Fruit fly (Drosophila melanogaster) whole organism, embryonic: ENCODE measurements around the gene Nprl3.

ENCODE experiments used
- Bteb2 ChIP-seq: fragments of 200-800 bp; sonication (Bioruptor generic); optimal IDR thresholded peaks from 2 replicates; lab custom pipeline; 2016; ENCODE audit warnings: missing biosample characterization, missing genetic modification characterization
- CG10209 ChIP-seq: fragments of 200-800 bp; sonication (Bioruptor generic); optimal IDR thresholded peaks from 3 replicates; lab custom pipeline; 2017; ENCODE audit warnings: missing biosample characterization, mild to moderate bottlenecking, missing genetic modification characterization, missing genetic modification reagents
- CG11560 ChIP-seq: fragments of 200-800 bp; sonication (Bioruptor generic); IDR thresholded peaks from 3 replicates; pipeline ENCODE4 v1.3.6; 2022; ENCODE audit warnings: missing biosample characterization, missing genetic modification characterization
- CG12391 ChIP-seq: fragments of 200-800 bp; sonication (Bioruptor generic); optimal IDR thresholded peaks from 3 replicates; lab custom pipeline; 2018; ENCODE audit warnings: missing biosample characterization, mild to moderate bottlenecking, missing genetic modification characterization, moderate library complexity
- CG13624 ChIP-seq: fragments of 200-800 bp; sonication (Bioruptor generic); optimal IDR thresholded peaks from 2 replicates; lab custom pipeline; 2016; ENCODE audit warnings: missing biosample characterization, missing genetic modification characterization
- CG14441 ChIP-seq: fragments of 200-800 bp; sonication (Bioruptor generic); IDR thresholded peaks from 2 replicates; pipeline ENCODE4 v1.3.6; 2022; ENCODE audit warnings: missing biosample characterization, missing genetic modification characterization
- CG15269 ChIP-seq: fragments of 200-800 bp; sonication (Bioruptor generic); optimal IDR thresholded peaks from 2 replicates; lab custom pipeline; 2018; ENCODE audit warnings: missing biosample characterization, mild to moderate bottlenecking, missing genetic modification characterization, moderate library complexity
- CG15514 ChIP-seq: fragments of 200-800 bp; sonication (Bioruptor generic); optimal IDR thresholded peaks from 3 replicates; lab custom pipeline; 2017; ENCODE audit warnings: missing biosample characterization, missing genetic modification characterization, mild to moderate bottlenecking, moderate library complexity, missing genetic modification reagents
- CG16815 ChIP-seq: fragments of 200-800 bp; sonication (Bioruptor generic); optimal IDR thresholded peaks from 3 replicates; lab custom pipeline; 2017; ENCODE audit warnings: missing biosample characterization, mild to moderate bottlenecking, missing genetic modification characterization
- CG17328 ChIP-seq: fragments of 200-800 bp; sonication (Bioruptor generic); IDR thresholded peaks from 2 replicates; pipeline ENCODE4 v1.3.6; 2022; ENCODE audit warnings: missing biosample characterization, missing genetic modification characterization
- CG17361 ChIP-seq: fragments of 200-800 bp; sonication (Bioruptor generic); IDR thresholded peaks from 3 replicates; pipeline ENCODE4 v1.3.6; 2022; ENCODE audit warnings: missing biosample characterization, missing genetic modification characterization
- CG17829 ChIP-seq: fragments of 200-800 bp; optimal IDR thresholded peaks from 2 replicates; lab custom pipeline; 2019; ENCODE audit warnings: missing biosample characterization, mild to moderate bottlenecking, missing genetic modification characterization, moderate library complexity
- CG2678 ChIP-seq: fragments of 200-800 bp; sonication (Bioruptor generic); optimal IDR thresholded peaks from 3 replicates; lab custom pipeline; 2019; ENCODE audit warnings: missing biosample characterization, mild to moderate bottlenecking, missing genetic modification characterization, moderate library complexity
- CG4328 ChIP-seq: fragments of 200-800 bp; sonication (Bioruptor generic); optimal IDR thresholded peaks from 3 replicates; lab custom pipeline; 2017; ENCODE audit warnings: missing biosample characterization, missing genetic modification reagents, missing genetic modification characterization
- CG4360 ChIP-seq: fragments of 200-800 bp; sonication (Bioruptor generic); IDR thresholded peaks from 2 replicates; pipeline ENCODE4 v1.3.6; 2022; ENCODE audit warnings: missing biosample characterization, missing genetic modification characterization
- CG43689 ChIP-seq: fragments of 200-800 bp; sonication (Bioruptor generic); IDR thresholded peaks from 2 replicates; pipeline ENCODE4 v1.3.6; 2022; ENCODE audit warnings: missing biosample characterization, missing genetic modification characterization
- CG4404 ChIP-seq: fragments of 200-800 bp; sonication (Bioruptor generic); IDR thresholded peaks from 2 replicates; pipeline ENCODE4 v1.3.6; 2022; ENCODE audit warnings: missing biosample characterization, missing genetic modification characterization
- CG7357 ChIP-seq: fragments of 200-800 bp; sonication (Bioruptor generic); IDR thresholded peaks from 3 replicates; pipeline ENCODE4 v1.3.6; 2022; ENCODE audit warnings: missing biosample characterization, missing genetic modification characterization
- CG7928 ChIP-seq: fragments of 200-800 bp; sonication (Bioruptor generic); optimal IDR thresholded peaks from 2 replicates; lab custom pipeline; 2017; ENCODE audit warnings: missing biosample characterization, mild to moderate bottlenecking, missing genetic modification characterization
- CG9817 ChIP-seq: fragments of 200-800 bp; sonication (Bioruptor generic); optimal IDR thresholded peaks from 2 replicates; lab custom pipeline; 2018; ENCODE audit warnings: missing biosample characterization, mild to moderate bottlenecking, missing genetic modification characterization, moderate library complexity
- Dad ChIP-seq: fragments of 200-800 bp; sonication (Bioruptor generic); optimal IDR thresholded peaks from 3 replicates; lab custom pipeline; 2016; ENCODE audit warnings: missing biosample characterization, missing genetic modification characterization
- Deaf1 ChIP-seq: fragments of 200-800 bp; optimal IDR thresholded peaks from 3 replicates; lab custom pipeline; 2019; ENCODE audit warnings: missing biosample characterization, mild to moderate bottlenecking, missing genetic modification characterization, moderate library complexity
- Dref ChIP-seq: fragments of 200-800 bp; sonication (Bioruptor generic); IDR thresholded peaks from 2 replicates; pipeline ENCODE4 v1.3.6; 2022; ENCODE audit warnings: missing biosample characterization, missing genetic modification characterization
- Drgx ChIP-seq: fragments of 200-800 bp; sonication (Bioruptor generic); IDR thresholded peaks from 2 replicates; pipeline ENCODE4 v1.3.6; 2022; ENCODE audit warnings: missing biosample characterization, missing genetic modification characterization
- Eip74EF ChIP-seq, 2 experiments: fragments of 200-800 bp in 1 of 2; fragments of >200 bp in 1 of 2; sonication (Bioruptor generic) in 1 of 2; optimal IDR thresholded peaks; 2 replicates each; lab custom pipeline; 2017 to 2019; ENCODE audit warnings: missing biosample characterization in 2 of 2, missing genetic modification characterization in 2 of 2, mild to moderate bottlenecking in 1 of 2, moderate library complexity in 1 of 2
- HLHmδ ChIP-seq: fragments of 200-800 bp; sonication (Bioruptor generic); optimal IDR thresholded peaks from 2 replicates; lab custom pipeline; 2018; ENCODE audit warnings: missing biosample characterization, mild to moderate bottlenecking, missing genetic modification characterization, moderate library complexity
- Hr51 ChIP-seq, 2 experiments: fragments of 200-800 bp; sonication (Bioruptor generic); optimal IDR thresholded peaks; 2 replicates in 1 of 2; 3 replicates in 1 of 2; lab custom pipeline; 2016 to 2018; ENCODE audit warnings: missing biosample characterization in 2 of 2, missing genetic modification characterization in 2 of 2, mild to moderate bottlenecking in 1 of 2, moderate library complexity in 1 of 2
- Kr ChIP-seq: fragments of 200-800 bp; sonication (Bioruptor generic); optimal IDR thresholded peaks from 2 replicates; lab custom pipeline; 2017; ENCODE audit warnings: missing biosample characterization, mild to moderate bottlenecking, missing genetic modification characterization
- Lpt ChIP-seq: fragments of >200 bp; optimal IDR thresholded peaks from 2 replicates; lab custom pipeline; 2018; ENCODE audit warnings: missing biosample characterization, missing genetic modification characterization
- Med ChIP-seq: fragments of 200-800 bp; sonication (Bioruptor generic); peaks from one replicate; lab custom pipeline; 2016; ENCODE audit warnings: missing biosample characterization, missing genetic modification characterization, mild to moderate bottlenecking, inconsistent platforms, moderate library complexity
- Myb ChIP-seq: fragments of 200-800 bp; sonication (Bioruptor generic); optimal IDR thresholded peaks from 2 replicates; lab custom pipeline; 2016; ENCODE audit warnings: missing biosample characterization, missing genetic modification characterization
- Sry-δ ChIP-seq: fragments of 200-800 bp; sonication (Bioruptor generic); optimal IDR thresholded peaks from 2 replicates; lab custom pipeline; 2016; ENCODE audit warnings: missing biosample characterization, missing genetic modification characterization
- ap ChIP-seq: fragments of 200-800 bp; sonication (Bioruptor generic); IDR thresholded peaks from 2 replicates; pipeline ENCODE4 v1.3.6; 2022; ENCODE audit warnings: missing biosample characterization, missing genetic modification characterization
- br ChIP-seq: fragments of >200 bp; optimal IDR thresholded peaks from 2 replicates; lab custom pipeline; 2017
- cato ChIP-seq: fragments of 200-800 bp; sonication (Bioruptor generic); optimal IDR thresholded peaks from 2 replicates; lab custom pipeline; 2016; ENCODE audit warnings: missing biosample characterization, missing genetic modification characterization, borderline replicate concordance
- crc ChIP-seq: fragments of 200-800 bp; sonication (Bioruptor generic); optimal IDR thresholded peaks from 2 replicates; lab custom pipeline; 2016; ENCODE audit warnings: missing biosample characterization, missing genetic modification characterization
- dm ChIP-seq: fragments of 200-800 bp; sonication (Bioruptor generic); optimal IDR thresholded peaks from 3 replicates; lab custom pipeline; 2016; ENCODE audit warnings: missing biosample characterization, missing genetic modification characterization
- dmrt11E ChIP-seq: fragments of 200-800 bp; sonication (Bioruptor generic); optimal IDR thresholded peaks from 3 replicates; lab custom pipeline; 2018; ENCODE audit warnings: missing biosample characterization, mild to moderate bottlenecking, missing genetic modification characterization, moderate library complexity
- fd102C ChIP-seq: fragments of 200-800 bp; sonication (Bioruptor generic); optimal IDR thresholded peaks from 2 replicates; lab custom pipeline; 2018; ENCODE audit warnings: missing biosample characterization, mild to moderate bottlenecking, missing genetic modification characterization, moderate library complexity
- gce ChIP-seq: fragments of 200-800 bp; sonication (Bioruptor generic); IDR thresholded peaks from 3 replicates; pipeline ENCODE4 v1.3.6; 2022; ENCODE audit warnings: missing biosample characterization, missing genetic modification characterization
- grau ChIP-seq: fragments of 200-800 bp; optimal IDR thresholded peaks from 3 replicates; lab custom pipeline; 2019; ENCODE audit warnings: missing biosample characterization, mild to moderate bottlenecking, missing genetic modification characterization, moderate library complexity
- gt ChIP-seq: fragments of 200-800 bp; sonication (Bioruptor generic); IDR thresholded peaks from 2 replicates; pipeline ENCODE4 v1.3.6; 2022; ENCODE audit warnings: missing biosample characterization, missing genetic modification characterization
- hb ChIP-seq: fragments of 200-800 bp; sonication (Bioruptor generic); IDR thresholded peaks from 3 replicates; pipeline ENCODE4 v1.3.6; 2022; ENCODE audit warnings: missing biosample characterization, missing genetic modification characterization; ENCODE audit not compliant: partially characterized antibody
- hbn ChIP-seq: fragments of 200-800 bp; sonication (Bioruptor generic); IDR thresholded peaks from 2 replicates; pipeline ENCODE4 v1.3.6; 2022; ENCODE audit warnings: missing biosample characterization, missing genetic modification characterization; ENCODE audit not compliant: partially characterized antibody
- lov ChIP-seq, 2 experiments: fragments of 200-800 bp in 1 of 2; fragments of >200 bp in 1 of 2; sonication (Bioruptor generic) in 1 of 2; IDR thresholded peaks in 1 of 2; optimal IDR thresholded peaks in 1 of 2; 2 replicates in 1 of 2; 3 replicates in 1 of 2; pipeline versions ENCODE4 v1.3.6 to Lab custom; 2017 to 2022; ENCODE audit warnings: missing biosample characterization in 1 of 2, missing genetic modification characterization in 1 of 2
- otp ChIP-seq: fragments of 200-800 bp; sonication (Bioruptor generic); IDR thresholded peaks from 3 replicates; pipeline ENCODE4, ENCODE4 v1.3.6; 2022; ENCODE audit warnings: missing biosample characterization, missing genetic modification characterization
- row ChIP-seq: fragments of 200-800 bp; sonication (Bioruptor generic); IDR thresholded peaks from 3 replicates; pipeline ENCODE4 v1.3.6; 2022; ENCODE audit warnings: missing biosample characterization, missing genetic modification characterization
- run ChIP-seq: fragments of 200-800 bp; sonication (Bioruptor generic); optimal IDR thresholded peaks from 3 replicates; lab custom pipeline; 2018; ENCODE audit warnings: missing biosample characterization, mild to moderate bottlenecking, missing genetic modification characterization
- slou ChIP-seq: fragments of 200-800 bp; sonication (Bioruptor generic); optimal IDR thresholded peaks from 3 replicates; lab custom pipeline; 2016; ENCODE audit warnings: missing biosample characterization, missing genetic modification characterization
- vnd ChIP-seq: fragments of 200-800 bp; sonication (Bioruptor generic); IDR thresholded peaks from 3 replicates; pipeline ENCODE4 v1.3.6; 2022; ENCODE audit warnings: missing biosample characterization, missing genetic modification characterization; ENCODE audit not compliant: partially characterized antibody

Nprl3 gene

dm6 chr3L:14004963-14005458, 3.3 kb upstream of the Nprl3 start (continued):
- peak; percentile 91 for TF ChIP-seq cato (GFP tag; lab: Kevin White, UChicago)
- peak; percentile 74 for TF ChIP-seq CG4404
- TF ChIP-seq Bteb2 (GFP tag; lab: Kevin White, UChicago): peak; percentile 92
- TF ChIP-seq dmrt11E (tag; lab: Kevin White, UChicago): peak; percentile 67
- TF ChIP-seq CG4360: peak; percentile 91
- TF ChIP-seq CG15514: peak; percentile 91
- peak; percentile 97 for TF ChIP-seq CG13624 (GFP tag; lab: Kevin White, UChicago)
- TF ChIP-seq CG43689 (GFP tag; lab: Robert Waterston, UW): peak; percentile 92
- TF ChIP-seq CG7928: peak; percentile 72
- TF ChIP-seq Lpt (GFP tag; lab: Kevin White, UChicago): no peak
- peak; percentile 86 for TF ChIP-seq Myb (GFP tag; lab: Kevin White, UChicago)
- TF ChIP-seq Eip74EF (GFP tag; optimal IDR thresholded peaks at IDR 0.05; lab: Kevin White, UChicago): peak in 1 of 2 experiments; percentile 91
- TF ChIP-seq CG17361 (GFP tag; lab: Robert Waterston, UW): peak; percentile 96
- peak; percentile 96 for TF ChIP-seq otp (GFP tag; lab: Robert Waterston, UW)
- peak; percentile 99 for TF ChIP-seq Med (GFP tag; lab: Kevin White, UChicago)
- TF ChIP-seq CG17328 (GFP tag; lab: Robert Waterston, UW): peak; percentile 97
- TF ChIP-seq gce: peak; percentile 93
- peak; percentile 95 for TF ChIP-seq ap
- TF ChIP-seq CG14441 (GFP tag; lab: Robert Waterston, UW): peak; percentile 98
- peak; percentile 95 for TF ChIP-seq Dad (GFP tag; lab: Kevin White, UChicago)
- peak; percentile 98 for TF ChIP-seq CG15269
- TF ChIP-seq HLHmδ: no peak
- TF ChIP-seq CG11560 (tag; lab: Robert Waterston, UW): peak; percentile 79
- peak; percentile 86 for TF ChIP-seq run (tag; lab: Kevin White, UChicago)
- peak; percentile 94 for TF ChIP-seq CG12391 (tag; lab: Kevin White, UChicago)
- TF ChIP-seq Drgx (GFP tag; lab: Robert Waterston, UW): peak; percentile 99
- peak; percentile 93 to 96 for TF ChIP-seq Hr51 (GFP tag; optimal IDR thresholded peaks at IDR 0.05; lab: Kevin White, UChicago)
- no peak for TF ChIP-seq hb
- TF ChIP-seq CG17829 (tag; lab: Kevin White, UChicago): peak; percentile 87
- TF ChIP-seq CG2678 (tag; lab: Kevin White, UChicago): peak; percentile 97
- no peak for TF ChIP-seq slou (GFP tag; lab: Kevin White, UChicago)
- TF ChIP-seq lov (optimal IDR thresholded peaks at IDR 0.05; lab: Kevin White, UChicago): no peak
- TF ChIP-seq lov (GFP tag; IDR thresholded peaks at IDR 0.05; lab: Robert Waterston, UW): peak; percentile 90
- TF ChIP-seq grau (tag; lab: Kevin White, UChicago): peak; percentile 93
- no peak for TF ChIP-seq hbn (GFP tag; lab: Robert Waterston, UW)
- TF ChIP-seq Kr: no peak
- peak; percentile 73 for TF ChIP-seq Sry-δ (GFP tag; lab: Kevin White, UChicago)
- peak; percentile 85 for TF ChIP-seq CG16815 (GFP tag; lab: Kevin White, UChicago)
- TF ChIP-seq gt (GFP tag; lab: Robert Waterston, UW): peak; percentile 78
- TF ChIP-seq dm: peak; percentile 94
- no peak for TF ChIP-seq vnd (GFP tag; lab: Robert Waterston, UW)
- TF ChIP-seq fd102C (GFP tag; lab: Kevin White, UChicago): peak; percentile 3
- no peak for TF ChIP-seq br (lab: Kevin White, UChicago)
- peak; percentile 82 for TF ChIP-seq CG7357 (GFP tag; lab: Robert Waterston, UW)
- TF ChIP-seq Dref (GFP tag; lab: Robert Waterston, UW): no peak
- peak; percentile 92 for TF ChIP-seq CG4328 (GFP tag; lab: Kevin White, UChicago)
- TF ChIP-seq crc (GFP tag; lab: Kevin White, UChicago): peak; percentile 95
- peak; percentile 95 for TF ChIP-seq CG9817 (tag; lab: Kevin White, UChicago)
- peak; percentile 95 for TF ChIP-seq CG10209 (GFP tag; lab: Kevin White, UChicago)
- peak; percentile 98 for TF ChIP-seq row (GFP tag; lab: Robert Waterston, UW)
- TF ChIP-seq Deaf1 (tag; lab: Kevin White, UChicago): peak; percentile 73
